Worm (Caenorhabditis elegans): ENCODE measurements around the gene F54H12.10.

F54H12.10 gene

DNA sequence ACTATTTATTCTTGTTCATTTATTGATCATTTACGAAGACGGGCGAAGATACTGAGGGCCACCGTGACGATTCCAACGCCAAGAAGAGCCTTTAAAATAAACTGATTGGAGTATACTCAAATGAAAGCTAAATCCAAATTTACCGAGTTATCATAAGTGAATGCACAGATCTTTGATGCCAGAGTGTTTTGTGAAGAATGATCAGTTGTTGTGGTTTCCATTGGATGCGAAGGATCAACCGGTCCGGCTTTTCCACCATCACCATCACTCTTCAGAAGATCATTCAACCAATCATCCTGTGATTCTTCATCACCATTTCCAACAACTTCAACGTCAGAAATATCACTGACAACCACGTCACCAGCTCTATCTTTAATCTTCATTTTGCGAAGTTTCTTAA lies 18.5 kb upstream of the F54H12.10 start (continued):
- TF ChIP-seq egrh-3 (GFP tag; IDR thresholded peaks at IDR 0.05) (no peak), attf-5 (GFP tag; optimal IDR thresholded peaks at IDR 0.05) (no peak), egl-44 (GFP tag; IDR thresholded peaks at IDR 0.05) (no peak), dpff-1 (tag; optimal IDR thresholded peaks at IDR 0.05) (no peak), snpc-4 (GFP tag; optimal IDR thresholded peaks at IDR 0.05) (no peak), snpc-4 (tag; optimal IDR thresholded peaks at IDR 0.05) (peak in 1 of 4 experiments; percentile 22), B0261.1 (tag; optimal IDR thresholded peaks at IDR 0.05) (no peak), attf-6 (GFP tag; IDR thresholded peaks at IDR 0.05) (0 out of 2 replicates have a peak, but pooled peaks have one; percentile 9), hmg-1.2 (GFP tag; IDR thresholded peaks at IDR 0.05) (peak; percentile 12; the same call in 1 of the 2 replicates), ztf-18 (tag; optimal IDR thresholded peaks at IDR 0.05) (no peak), him-1 (tag; optimal IDR thresholded peaks at IDR 0.05) (no peak), lsl-1 (GFP tag; optimal IDR thresholded peaks at IDR 0.05) (no peak), T07F8.4 (tag; optimal IDR thresholded peaks at IDR 0.05) (no peak), aptf-3 (GFP tag; IDR thresholded peaks at IDR 0.05) (no peak), efl-1 (GFP tag; optimal IDR thresholded peaks at IDR 0.05) (no peak), ztf-28 (GFP tag; IDR thresholded peaks at IDR 0.05) (no peak), madf-8 (GFP tag; conservative IDR thresholded peaks at IDR 0.05) (no peak), ztf-6 (GFP tag; IDR thresholded peaks at IDR 0.05) (no peak), attf-3 (GFP tag; conservative IDR thresholded peaks at IDR 0.05) (no peak), zfh-2 (GFP tag; conservative IDR thresholded peaks at IDR 0.05) (no peak), D2030.7 (GFP tag; IDR thresholded peaks at IDR 0.05) (no peak), pha-4 (tag; optimal IDR thresholded peaks at IDR 0.05) (no peak), F55B11.4 (tag; optimal IDR thresholded peaks at IDR 0.05; ENCODE audit: borderline replicate concordance, insufficient read depth) (no peak), zim-3 (tag; optimal IDR thresholded peaks at IDR 0.05) (peak; percentile 20), dpl-1 (GFP tag; optimal IDR thresholded peaks at IDR 0.05) (no peak), fkh-3 (tag; optimal IDR thresholded peaks at IDR 0.05) (no peak), B0019.2 (GFP tag; conservative IDR thresholded peaks at IDR 0.05) (no peak), athp-1 (tag; optimal IDR thresholded peaks at IDR 0.05) (no peak), die-1 (tag; optimal IDR thresholded peaks at IDR 0.05) (peak; percentile 6), K12H6.12 (tag; optimal IDR thresholded peaks at IDR 0.05) (no peak), ceh-100 (GFP tag; IDR thresholded peaks at IDR 0.05) (no peak), F33H1.4 (GFP tag; IDR thresholded peaks at IDR 0.05) (no peak), sdz-38 (tag; optimal IDR thresholded peaks at IDR 0.05) (no peak), ceh-58 (GFP tag; IDR thresholded peaks at IDR 0.05) (no peak), mel-28 (tag; optimal IDR thresholded peaks at IDR 0.05; ENCODE audit: borderline replicate concordance) (no peak), B0035.1 (tag; optimal IDR thresholded peaks at IDR 0.05) (peak; percentile 27), F10E7.11 (tag; optimal IDR thresholded peaks at IDR 0.05) (no peak), ztf-26 (tag; optimal IDR thresholded peaks at IDR 0.05) (no peak), ceh-91 (GFP tag; IDR thresholded peaks at IDR 0.05) (no peak), ceh-79 (tag; optimal IDR thresholded peaks at IDR 0.05) (peak; percentile 18), snpc-1.1 (tag; optimal IDR thresholded peaks at IDR 0.05; ENCODE audit: insufficient read depth) (no peak), lsy-27 (tag; optimal IDR thresholded peaks at IDR 0.05; ENCODE audit: borderline replicate concordance, insufficient read depth) (no peak), snpc-3.4 (tag; optimal IDR thresholded peaks at IDR 0.05) (peak; percentile 10), gei-17 (GFP tag; optimal IDR thresholded peaks at IDR 0.05) (no peak), aptf-2 (GFP tag; conservative IDR thresholded peaks at IDR 0.05) (no peak), hlh-12 (tag; optimal IDR thresholded peaks at IDR 0.05) (no peak), ztf-3 (GFP tag; optimal IDR thresholded peaks at IDR 0.05) (peak; percentile 2), unc-130 (GFP tag; optimal IDR thresholded peaks at IDR 0.05) (peak; percentile 6), K11D2.4 (GFP tag; IDR thresholded peaks at IDR 0.05) (0 out of 2 replicates have a peak, but pooled peaks have one; percentile 52)
